Fruit fly (Drosophila melanogaster) whole organism, wandering third instar larva: Measurements from ENCODE around the gene pyd.

Source experiments
- Abd-B ChIP-seq: fragments of >200 bp; optimal IDR thresholded peaks from 2 replicates; lab custom pipeline; 2017; ENCODE audit warnings: missing biosample characterization, missing genetic modification characterization
- CG32264 ChIP-seq: fragments of 200-800 bp; sonication (Bioruptor generic); optimal IDR thresholded peaks from 2 replicates; lab custom pipeline; 2016; ENCODE audit warnings: missing biosample characterization, missing genetic modification characterization
- CG9705 ChIP-seq: fragments of 200-800 bp; sonication (Bioruptor generic); optimal IDR thresholded peaks from 2 replicates; lab custom pipeline; 2018; ENCODE audit warnings: missing biosample characterization, mild to moderate bottlenecking, missing genetic modification characterization
- CrebA ChIP-seq: fragments of 200-800 bp; sonication (Bioruptor generic); optimal IDR thresholded peaks from 2 replicates; lab custom pipeline; 2016; ENCODE audit warnings: missing biosample characterization, mild to moderate bottlenecking, missing genetic modification characterization, borderline replicate concordance
- Dfd ChIP-seq: fragments of >200 bp; optimal IDR thresholded peaks from 2 replicates; lab custom pipeline; 2017; ENCODE audit warnings: missing biosample characterization, missing genetic modification characterization
- Dif ChIP-seq: fragments of 200-275, 200-300 bp; sonication (Bioruptor generic); optimal IDR thresholded peaks from 2 replicates; lab custom pipeline; 2018; ENCODE audit warnings: missing biosample characterization, missing genetic modification characterization; ENCODE audit not compliant: partially characterized antibody
- GATAd ChIP-seq: sonication (Bioruptor generic); optimal IDR thresholded peaks from 2 replicates; lab custom pipeline; 2016; ENCODE audit warnings: missing biosample characterization, missing genetic modification characterization
- HLH106 ChIP-seq: fragments of 200-800 bp; optimal IDR thresholded peaks from 3 replicates; lab custom pipeline; 2019; ENCODE audit warnings: missing biosample characterization, mild to moderate bottlenecking, missing genetic modification characterization, moderate library complexity
- Hnf4 ChIP-seq: fragments of 200-800 bp; sonication (Bioruptor generic); optimal IDR thresholded peaks from 2 replicates; lab custom pipeline; 2016; ENCODE audit warnings: missing biosample characterization, mild to moderate bottlenecking, missing genetic modification characterization
- Hr78 ChIP-seq: fragments of >200 bp; optimal IDR thresholded peaks from 2 replicates; lab custom pipeline; 2017; ENCODE audit warnings: missing biosample characterization, missing genetic modification characterization
- Hr83 ChIP-seq: fragments of 200-300 bp; sonication (Bioruptor generic); optimal IDR thresholded peaks from 2 replicates; lab custom pipeline; 2016; ENCODE audit warnings: missing biosample characterization, mild to moderate bottlenecking, missing genetic modification characterization, moderate library complexity; ENCODE audit not compliant: poor library complexity, severe bottlenecking
- Jra ChIP-seq: sonication (Bioruptor generic); optimal IDR thresholded peaks from 2 replicates; lab custom pipeline; 2016; ENCODE audit warnings: missing biosample characterization, missing genetic modification characterization
- Mio ChIP-seq: sonication (Bioruptor generic); optimal IDR thresholded peaks from 2 replicates; lab custom pipeline; 2016; ENCODE audit warnings: missing biosample characterization, missing genetic modification characterization
- Myc ChIP-seq: fragments of >200 bp; optimal IDR thresholded peaks from 2 replicates; lab custom pipeline; 2017
- N ChIP-seq: fragments of >200 bp; optimal IDR thresholded peaks from 2 replicates; lab custom pipeline; 2018; ENCODE audit warnings: missing biosample characterization, missing external identifiers, missing genetic modification characterization
- OdsH ChIP-seq: fragments of 200-800 bp; sonication (Bioruptor generic); optimal IDR thresholded peaks from 2 replicates; lab custom pipeline; 2016; ENCODE audit warnings: missing biosample characterization, mild to moderate bottlenecking, missing genetic modification characterization
- Rel ChIP-seq, 2 experiments: fragments of 200-800 bp; sonication (Bioruptor generic) in 1 of 2; optimal IDR thresholded peaks; 2 replicates in 1 of 2; 3 replicates in 1 of 2; lab custom pipeline; 2016 to 2019; ENCODE audit warnings: mild to moderate bottlenecking in 2 of 2, missing biosample characterization in 2 of 2, missing genetic modification characterization in 2 of 2, moderate library complexity in 1 of 2
- Sp1 ChIP-seq: fragments of 200-800 bp; sonication (Bioruptor generic); optimal IDR thresholded peaks from 3 replicates; lab custom pipeline; 2019; ENCODE audit warnings: missing biosample characterization, mild to moderate bottlenecking, missing genetic modification characterization, moderate library complexity
- Vsx2 ChIP-seq: fragments of 200-300, 225-300 bp; sonication (Bioruptor generic); optimal IDR thresholded peaks from 2 replicates; lab custom pipeline; 2018; ENCODE audit warnings: missing biosample characterization, missing genetic modification characterization; ENCODE audit not compliant: partially characterized antibody
- br ChIP-seq: fragments of 200-800 bp; sonication (Bioruptor generic); optimal IDR thresholded peaks from 2 replicates; lab custom pipeline; 2016; ENCODE audit warnings: missing biosample characterization, missing genetic modification characterization
- brk ChIP-seq: fragments of 200-800 bp; sonication (Bioruptor generic); optimal IDR thresholded peaks from 2 replicates; lab custom pipeline; 2016; ENCODE audit warnings: missing biosample characterization, mild to moderate bottlenecking, missing genetic modification characterization
- dl ChIP-seq, 2 experiments: fragments of 175-275, 200-275 bp in 1 of 2; fragments of 200-275 bp in 1 of 2; sonication (Bioruptor generic); optimal IDR thresholded peaks; lab custom pipeline; 2018; ENCODE audit warnings: mild to moderate bottlenecking in 2 of 2, missing biosample characterization in 2 of 2, missing genetic modification characterization in 2 of 2, moderate library complexity in 2 of 2; ENCODE audit not compliant: partially characterized antibody in 2 of 2, insufficient read depth in 1 of 2
- dmrt93B ChIP-seq: fragments of 200-800 bp; sonication (Bioruptor generic); optimal IDR thresholded peaks from 2 replicates; lab custom pipeline; 2018; ENCODE audit warnings: missing biosample characterization, mild to moderate bottlenecking, missing genetic modification characterization
- dsf ChIP-seq: sonication (Bioruptor generic); optimal IDR thresholded peaks from 2 replicates; lab custom pipeline; 2016; ENCODE audit warnings: missing biosample characterization, missing genetic modification characterization, borderline replicate concordance
- ey ChIP-seq: fragments of 200-800 bp; sonication (Bioruptor generic); optimal IDR thresholded peaks from 2 replicates; lab custom pipeline; 2016; ENCODE audit warnings: missing biosample characterization, missing genetic modification characterization
- foxo ChIP-seq, 2 experiments: fragments of 200-800 bp; sonication (Bioruptor generic); optimal IDR thresholded peaks; 2 replicates in 1 of 2; 3 replicates in 1 of 2; lab custom pipeline; 2016 to 2017; ENCODE audit warnings: missing biosample characterization in 2 of 2, missing genetic modification characterization in 2 of 2
- fru ChIP-seq: fragments of 200-800 bp; sonication (Bioruptor generic); optimal IDR thresholded peaks from 3 replicates; lab custom pipeline; 2016; ENCODE audit warnings: missing biosample characterization, mild to moderate bottlenecking, missing genetic modification characterization
- h ChIP-seq: fragments of 200-800 bp; sonication (Bioruptor generic); optimal IDR thresholded peaks from 3 replicates; lab custom pipeline; 2016; ENCODE audit warnings: missing biosample characterization, mild to moderate bottlenecking, missing genetic modification characterization
- jim ChIP-seq: fragments of 175-275, 200-325 bp; sonication (Bioruptor generic); optimal IDR thresholded peaks from 2 replicates; lab custom pipeline; 2016; ENCODE audit warnings: missing biosample characterization, mild to moderate bottlenecking, missing genetic modification characterization
- lola ChIP-seq: fragments of >200 bp; optimal IDR thresholded peaks from 2 replicates; lab custom pipeline; 2017; ENCODE audit warnings: missing biosample characterization, missing genetic modification characterization
- pan ChIP-seq: fragments of >200 bp; optimal IDR thresholded peaks from 2 replicates; lab custom pipeline; 2017
- psq ChIP-seq: fragments of 200-800 bp; sonication (Bioruptor generic); optimal IDR thresholded peaks from 3 replicates; lab custom pipeline; 2017; ENCODE audit warnings: missing biosample characterization, mild to moderate bottlenecking, missing genetic modification characterization, moderate library complexity
- rgr ChIP-seq: fragments of 200-800 bp; sonication (Bioruptor generic); optimal IDR thresholded peaks from 3 replicates; lab custom pipeline; 2016; ENCODE audit warnings: missing biosample characterization, mild to moderate bottlenecking, missing genetic modification characterization
- sage ChIP-seq: fragments of 200-800 bp; sonication (Bioruptor generic); optimal IDR thresholded peaks from 2 replicates; lab custom pipeline; 2016; ENCODE audit warnings: missing biosample characterization, mild to moderate bottlenecking, missing genetic modification characterization
- sv ChIP-seq: fragments of 200-800 bp; sonication (Bioruptor generic); optimal IDR thresholded peaks from 3 replicates; lab custom pipeline; 2016; ENCODE audit warnings: missing biosample characterization, missing genetic modification characterization
- tai ChIP-seq: sonication (Bioruptor generic); optimal IDR thresholded peaks from 2 replicates; lab custom pipeline; 2016; ENCODE audit warnings: missing biosample characterization, missing genetic modification characterization
- usp ChIP-seq: fragments of >200 bp; optimal IDR thresholded peaks from 2 replicates; lab custom pipeline; 2017; ENCODE audit warnings: missing biosample characterization, missing genetic modification characterization
- woc ChIP-seq: sonication (Bioruptor generic); optimal IDR thresholded peaks from 2 replicates; lab custom pipeline; 2016; ENCODE audit warnings: missing biosample characterization, mild to moderate bottlenecking, missing genetic modification characterization

Gene pyd

DNA sequence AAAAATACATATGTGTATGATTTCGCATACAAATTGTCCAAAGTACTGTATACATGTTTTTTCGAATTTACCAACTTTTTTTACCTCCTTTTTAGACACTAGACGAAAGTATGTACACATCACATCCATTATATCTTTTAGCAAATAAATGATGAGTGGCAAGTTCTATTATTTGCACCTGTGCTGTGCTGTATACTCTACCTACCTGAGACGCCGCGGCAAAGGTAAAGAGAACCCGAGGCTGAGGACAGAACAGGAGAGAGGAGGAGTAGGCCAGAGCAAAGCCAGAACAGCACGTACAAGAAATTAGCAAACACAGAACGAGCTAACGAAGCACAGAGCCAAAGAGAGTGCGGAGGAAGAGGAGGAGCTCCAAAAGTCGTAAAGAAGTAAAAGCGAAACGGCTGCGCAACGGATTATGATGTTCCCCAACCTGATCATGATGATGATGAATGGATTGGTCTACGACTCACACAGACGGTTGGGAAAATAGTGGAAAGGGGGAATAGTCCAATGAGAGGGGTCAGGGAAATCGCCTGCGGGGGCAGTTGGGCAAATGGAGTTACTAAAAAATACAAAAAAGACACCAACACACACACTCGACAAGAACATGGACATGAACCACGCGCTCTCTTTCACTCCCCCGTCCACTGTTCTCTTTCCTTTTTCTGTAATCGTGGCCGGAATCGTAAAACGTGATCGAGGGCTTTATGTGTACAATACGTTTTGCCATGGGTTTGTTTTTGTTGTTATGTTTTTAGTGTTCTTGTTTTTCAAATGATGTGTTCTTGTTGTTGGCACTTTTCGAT, 3.7 kb downstream of the pyd start:
- no peak for TF ChIP-seq usp (GFP tag; lab: Kevin White, UChicago)
- TF ChIP-seq Jra (GFP tag; lab: Kevin White, UChicago): peak; percentile 31
- no peak for TF ChIP-seq GATAd
- no peak for TF ChIP-seq dsf (GFP tag; lab: Kevin White, UChicago)
- TF ChIP-seq rgr (GFP tag; lab: Kevin White, UChicago): peak; percentile 84
- peak; percentile 87 for TF ChIP-seq fru (GFP tag; lab: Kevin White, UChicago)
- peak; percentile 48 for TF ChIP-seq sv (GFP tag; lab: Kevin White, UChicago)
- TF ChIP-seq woc: peak; percentile 83
- TF ChIP-seq CG32264 (GFP tag; lab: Kevin White, UChicago): peak; percentile 57
- TF ChIP-seq jim: no peak
- peak; percentile 47 for TF ChIP-seq Hnf4 (GFP tag; lab: Kevin White, UChicago)
- peak; percentile 40 for TF ChIP-seq pan (lab: Kevin White, UChicago)
- peak; percentile 75 for TF ChIP-seq br (GFP tag; lab: Kevin White, UChicago)
- peak; percentile 48 for TF ChIP-seq tai (GFP tag; lab: Kevin White, UChicago)
- peak; percentile 87 for TF ChIP-seq HLH106
- no peak for TF ChIP-seq N
- no peak for TF ChIP-seq Myc
- TF ChIP-seq brk: peak; percentile 47
- TF ChIP-seq CrebA (GFP tag; lab: Kevin White, UChicago): no peak
- peak; percentile 78 for TF ChIP-seq OdsH (GFP tag; lab: Kevin White, UChicago)
- no peak for TF ChIP-seq lola
- peak; percentile 70 for TF ChIP-seq Sp1 (GFP tag; lab: Kevin White, UChicago)
- no peak for TF ChIP-seq Rel (GFP tag; optimal IDR thresholded peaks at IDR 0.05; lab: Kevin White, UChicago)
- no peak for TF ChIP-seq Rel (tag; optimal IDR thresholded peaks at IDR 0.05; lab: Kevin White, UChicago)
- peak; percentile 75 for TF ChIP-seq dmrt93B (GFP tag; lab: Kevin White, UChicago)
- peak; percentile 84 for TF ChIP-seq h (GFP tag; lab: Kevin White, UChicago)
- TF ChIP-seq CG9705 (GFP tag; lab: Kevin White, UChicago): peak; percentile 63
- TF ChIP-seq Dfd (GFP tag; lab: Kevin White, UChicago): no peak
- peak; percentile 69 for TF ChIP-seq psq (GFP tag; lab: Kevin White, UChicago)
- TF ChIP-seq Hr83: peak; percentile 34
- TF ChIP-seq dl (GFP tag; optimal IDR thresholded peaks at IDR 0.05; lab: Kevin White, UChicago; ENCODE audit: insufficient read depth in 1 of 2, partially characterized antibody in 2 of 2): no peak
- TF ChIP-seq Dif (GFP tag; lab: Kevin White, UChicago): no peak
- TF ChIP-seq Hr78 (GFP tag; lab: Kevin White, UChicago): no peak
- no peak for TF ChIP-seq Abd-B
- peak; percentile 77 for TF ChIP-seq sage
- TF ChIP-seq ey (GFP tag; lab: Kevin White, UChicago): peak; percentile 87
- TF ChIP-seq Vsx2: no peak
- peak; percentile 36 for TF ChIP-seq Mio (GFP tag; lab: Kevin White, UChicago)
- TF ChIP-seq foxo (GFP tag; optimal IDR thresholded peaks at IDR 0.05; lab: Kevin White, UChicago): peak in 1 of 2 experiments; percentile 83

- peak; percentile 97 for TF ChIP-seq psq (GFP tag; lab: Kevin White, UChicago)
- no peak for TF ChIP-seq lola
- no peak for TF ChIP-seq foxo (GFP tag; optimal IDR thresholded peaks at IDR 0.05; lab: Kevin White, UChicago)
- TF ChIP-seq OdsH (GFP tag; lab: Kevin White, UChicago): no peak
- peak; percentile 20 for TF ChIP-seq CG9705 (GFP tag; lab: Kevin White, UChicago)
- peak; percentile 60 for TF ChIP-seq Sp1 (GFP tag; lab: Kevin White, UChicago)
- no peak for TF ChIP-seq Myc
- no peak for TF ChIP-seq Hnf4 (GFP tag; lab: Kevin White, UChicago)
- TF ChIP-seq dmrt93B (GFP tag; lab: Kevin White, UChicago): no peak
- TF ChIP-seq Dif (GFP tag; lab: Kevin White, UChicago): peak; percentile 16
- TF ChIP-seq Hr83: peak; percentile 18
- TF ChIP-seq jim: peak; percentile 22
- TF ChIP-seq Rel (GFP tag; optimal IDR thresholded peaks at IDR 0.05; lab: Kevin White, UChicago): peak; percentile 53
- peak; percentile 51 for TF ChIP-seq Rel (tag; optimal IDR thresholded peaks at IDR 0.05; lab: Kevin White, UChicago)
- TF ChIP-seq Dfd (GFP tag; lab: Kevin White, UChicago): no peak
- TF ChIP-seq tai (GFP tag; lab: Kevin White, UChicago): no peak
- no peak for TF ChIP-seq sv (GFP tag; lab: Kevin White, UChicago)
- peak; percentile 73 for TF ChIP-seq CrebA (GFP tag; lab: Kevin White, UChicago)
- TF ChIP-seq woc: no peak
- no peak for TF ChIP-seq Mio (GFP tag; lab: Kevin White, UChicago)
- TF ChIP-seq Vsx2: peak; percentile 2
- TF ChIP-seq Abd-B: no peak
- TF ChIP-seq, all 38 proteins: peak for 9
Observed at dm6 chr3R:8927052-8927816, 4.5 kb downstream of the pyd start.
